Fruit fly (Drosophila melanogaster): Measurements from ENCODE around the gene CG5276.

Gene CG5276

DNA sequence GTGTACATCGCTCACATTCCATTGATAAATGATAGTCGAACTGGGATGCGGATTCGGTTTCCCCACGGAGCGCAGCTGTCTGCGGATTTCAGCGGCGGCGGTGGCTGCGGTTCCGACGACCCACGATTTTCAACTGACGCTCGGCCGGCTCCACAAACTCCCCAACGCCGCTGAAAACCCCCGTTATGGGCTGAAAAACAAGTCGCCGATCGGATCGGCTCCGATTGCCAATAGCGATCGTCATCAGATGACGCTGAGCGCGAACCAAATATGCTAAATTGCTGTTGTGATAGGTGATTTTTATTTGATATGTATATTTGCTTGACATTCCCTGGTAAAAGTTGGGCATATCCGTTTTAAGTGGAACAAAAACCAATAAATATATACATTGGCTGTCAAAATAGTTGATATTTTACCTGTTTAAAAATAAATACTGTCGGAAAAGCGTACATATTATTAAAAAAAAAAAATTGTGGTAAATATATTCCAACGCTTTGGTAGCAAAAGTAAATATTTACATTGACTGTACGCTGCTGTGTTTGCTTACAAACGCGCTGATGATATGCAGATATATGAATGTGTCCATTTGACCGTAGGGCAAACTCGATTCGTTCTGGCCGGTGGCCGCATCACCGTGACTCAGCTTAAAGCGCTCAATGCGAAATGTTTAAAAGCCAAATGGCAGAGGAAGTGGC, 22.8 kb downstream of the CG5276 start (continued):
- TF ChIP-seq CG12769 (tag; optimal IDR thresholded peaks at IDR 0.05) (peak; percentile 49), CG8089 (GFP tag; optimal IDR thresholded peaks at IDR 0.05) (no peak), Rx (GFP tag; IDR thresholded peaks at IDR 0.05) (no peak), slbo (GFP tag; IDR thresholded peaks at IDR 0.05) (peak; percentile 74), sc (optimal IDR thresholded peaks at IDR 0.05) (no peak), sc (GFP tag; optimal IDR thresholded peaks at IDR 0.05) (no peak), croc (GFP tag; conservative IDR thresholded peaks at IDR 0.05) (no peak), CG9817 (tag; optimal IDR thresholded peaks at IDR 0.05) (peak; percentile 79), CG9215 (GFP tag; IDR thresholded peaks at IDR 0.05) (peak; percentile 76), Fer1 (GFP tag; optimal IDR thresholded peaks at IDR 0.05) (peak; percentile 46), CG15514 (GFP tag; optimal IDR thresholded peaks at IDR 0.05) (peak; percentile 40), CG14965 (GFP tag; optimal IDR thresholded peaks at IDR 0.05; ENCODE audit: borderline replicate concordance) (no peak), unc-4 (GFP tag; IDR thresholded peaks at IDR 0.05; ENCODE audit: partially characterized antibody) (no peak), HLH3B (GFP tag; IDR thresholded peaks at IDR 0.05) (peak; percentile 30; the same call in 1 of the 2 replicates), CG16863 (GFP tag; optimal IDR thresholded peaks at IDR 0.05) (peak; percentile 3), Bteb2 (GFP tag; optimal IDR thresholded peaks at IDR 0.05) (no peak), p53 (GFP tag; optimal IDR thresholded peaks at IDR 0.05) (no peak), nom (GFP tag; optimal IDR thresholded peaks at IDR 0.05) (no peak), CG30431 (GFP tag; optimal IDR thresholded peaks at IDR 0.05) (peak; percentile 1), tx (GFP tag; optimal IDR thresholded peaks at IDR 0.05) (peak; percentile 36), Usf (GFP tag; optimal IDR thresholded peaks at IDR 0.05) (peak; percentile 74), Blimp-1 (GFP tag; optimal IDR thresholded peaks at IDR 0.05) (peak; percentile 16), otp (GFP tag; IDR thresholded peaks at IDR 0.05) (no peak), CG10431 (GFP tag; optimal IDR thresholded peaks at IDR 0.05) (no peak), h (optimal IDR thresholded peaks at IDR 0.05) (no peak), fd64A (GFP tag; optimal IDR thresholded peaks at IDR 0.05) (no peak), chinmo (GFP tag; IDR thresholded peaks at IDR 0.05; ENCODE audit: partially characterized antibody) (no peak), tll (GFP tag; optimal IDR thresholded peaks at IDR 0.05) (no peak), klu (GFP tag; IDR thresholded peaks at IDR 0.05) (peak; percentile 54; the same call in 1 of the 2 replicates), CG31365 (tag; optimal IDR thresholded peaks at IDR 0.05) (no peak), pfk (GFP tag; optimal IDR thresholded peaks at IDR 0.05) (no peak), CG6854 (GFP tag; optimal IDR thresholded peaks at IDR 0.05) (peak; percentile 13), CG11696 (GFP tag; IDR thresholded peaks at IDR 0.05) (no peak), CG34422 (GFP tag; IDR thresholded peaks at IDR 0.05) (no peak; the same call in 2 of the 3 replicates), tin (GFP tag; optimal IDR thresholded peaks at IDR 0.05) (peak; percentile 32), fd102C (GFP tag; optimal IDR thresholded peaks at IDR 0.05) (no peak), crp (GFP tag; optimal IDR thresholded peaks at IDR 0.05) (peak in 1 of 2 experiments; percentile 4), jigr1 (GFP tag; IDR thresholded peaks at IDR 0.05) (no peak), CG10462 (GFP tag; optimal IDR thresholded peaks at IDR 0.05) (peak; percentile 6), slp2 (GFP tag; optimal IDR thresholded peaks at IDR 0.05) (peak; percentile 34), D19B (GFP tag; optimal IDR thresholded peaks at IDR 0.05) (peak; percentile 79), CG2202 (tag; optimal IDR thresholded peaks at IDR 0.05) (no peak), wdn (GFP tag; IDR thresholded peaks at IDR 0.05) (peak; percentile 47), rib (GFP tag; IDR thresholded peaks at IDR 0.05) (no peak; the same call in 1 of the 2 replicates), CG13296 (GFP tag; optimal IDR thresholded peaks at IDR 0.05) (peak; percentile 39), zfh2 (GFP tag; optimal IDR thresholded peaks at IDR 0.05) (peak; percentile 86), chn (GFP tag; optimal IDR thresholded peaks at IDR 0.05) (no peak), stwl (tag; optimal IDR thresholded peaks at IDR 0.05) (no peak), CG17361 (GFP tag; IDR thresholded peaks at IDR 0.05) (peak; percentile 72), CoRest (tag; optimal IDR thresholded peaks at IDR 0.05) (peak; percentile 80)

All from whole organism, embryonic.